Fruit fly (Drosophila melanogaster) whole organism, adult: ENCODE results near the gene ZnT86D.

Source experiments
- CG14711 ChIP-seq: fragments of 200-800 bp; sonication (Bioruptor generic); optimal IDR thresholded peaks from 2 replicates; lab custom pipeline; 2018; ENCODE audit warnings: missing biosample characterization, mild to moderate bottlenecking, missing genetic modification characterization, moderate library complexity
- CG33017 ChIP-seq: fragments of 200-800 bp; sonication (Bioruptor generic); optimal IDR thresholded peaks from 2 replicates; lab custom pipeline; 2018; ENCODE audit warnings: missing biosample characterization, mild to moderate bottlenecking, missing genetic modification characterization, moderate library complexity
- CG7101 ChIP-seq: fragments of 200-800 bp; sonication (Bioruptor generic); optimal IDR thresholded peaks from 2 replicates; lab custom pipeline; 2018; ENCODE audit warnings: missing biosample characterization, mild to moderate bottlenecking, missing genetic modification characterization, moderate library complexity
- Clk ChIP-seq: fragments of 200-800 bp; sonication (Bioruptor generic); optimal IDR thresholded peaks from 2 replicates; lab custom pipeline; 2017; ENCODE audit warnings: missing biosample characterization, missing genetic modification characterization
- bab1 ChIP-seq: fragments of 200-800 bp; sonication (Bioruptor generic); optimal IDR thresholded peaks from 3 replicates; lab custom pipeline; 2019; ENCODE audit warnings: missing biosample characterization, mild to moderate bottlenecking, missing genetic modification characterization, moderate library complexity
- tj ChIP-seq: fragments of 200-800 bp; sonication (Bioruptor generic); optimal IDR thresholded peaks from 3 replicates; lab custom pipeline; 2017; ENCODE audit warnings: missing biosample characterization, mild to moderate bottlenecking, missing genetic modification characterization, moderate library complexity

dm6 chr3R:11243951-11244660 is 29.8 kb upstream of the ZnT86D start, which contains the start of the genes CG17734 and CG5214:
- peak; percentile 51 for TF ChIP-seq bab1
- TF ChIP-seq Clk (GFP tag; lab: Kevin White, UChicago): no peak
- peak; percentile 9 for TF ChIP-seq CG7101 (tag; lab: Kevin White, UChicago)
- TF ChIP-seq CG33017 (tag; lab: Kevin White, UChicago): no peak
- no peak for TF ChIP-seq CG14711 (tag; lab: Kevin White, UChicago)
- peak; percentile 100 for TF ChIP-seq tj (GFP tag; lab: Kevin White, UChicago)
